Fruit fly (Drosophila melanogaster): ENCODE measurements around the gene CstF50.

dm6 chr3R:31688671-31689642, 47.8 kb downstream of the CstF50 start:
- TF ChIP-seq EcR (GFP tag; optimal IDR thresholded peaks at IDR 0.05) (peak in 1 of 2 experiments; percentile 90), usp (GFP tag; optimal IDR thresholded peaks at IDR 0.05) (no peak), CG8478 (optimal IDR thresholded peaks at IDR 0.05) (no peak), Dll (optimal IDR thresholded peaks at IDR 0.05) (peak; percentile 90), pan (optimal IDR thresholded peaks at IDR 0.05) (no peak), psq (optimal IDR thresholded peaks at IDR 0.05) (no peak)
